Fruit fly (Drosophila melanogaster): ENCODE results near the gene D19B.

Gene D19B

dm6 chr3L:6217212-6217611 lies 32.5 kb upstream of the D19B start (continued):
- TF ChIP-seq Ravus (GFP tag; IDR thresholded peaks at IDR 0.05) (peak; percentile 12; the same call in 1 of the 2 replicates), ranshi (GFP tag; IDR thresholded peaks at IDR 0.05) (peak; percentile 50; the same call in 1 of the 2 replicates), NK7.1 (GFP tag; optimal IDR thresholded peaks at IDR 0.05) (no peak), fd102C (GFP tag; optimal IDR thresholded peaks at IDR 0.05) (no peak), D19A (tag; optimal IDR thresholded peaks at IDR 0.05) (peak; percentile 78), yki (optimal IDR thresholded peaks at IDR 0.05) (no peak), abd-A (tag; optimal IDR thresholded peaks at IDR 0.05) (no peak), NC2β (GFP tag; optimal IDR thresholded peaks at IDR 0.05) (no peak), kay (GFP tag; optimal IDR thresholded peaks at IDR 0.05) (no peak), sens-2 (GFP tag; IDR thresholded peaks at IDR 0.05) (peak; percentile 48; the same call in 1 of the 2 replicates), Dip2 (GFP tag; IDR thresholded peaks at IDR 0.05) (no peak), CG8478 (optimal IDR thresholded peaks at IDR 0.05) (no peak), CG11398 (GFP tag; optimal IDR thresholded peaks at IDR 0.05) (no peak), CG7556 (GFP tag; optimal IDR thresholded peaks at IDR 0.05) (peak; percentile 65), CG6765 (GFP tag; optimal IDR thresholded peaks at IDR 0.05) (no peak), CG15479 (GFP tag; optimal IDR thresholded peaks at IDR 0.05) (no peak), trem (tag; optimal IDR thresholded peaks at IDR 0.05) (peak; percentile 86), CG8765 (GFP tag; IDR thresholded peaks at IDR 0.05) (0 out of 2 replicates have a peak, but pooled peaks have one; percentile 19), CG5180 (GFP tag; optimal IDR thresholded peaks at IDR 0.05) (no peak), shn (GFP tag; optimal IDR thresholded peaks at IDR 0.05) (no peak), CG7839 (tag; optimal IDR thresholded peaks at IDR 0.05) (peak; percentile 81), Hr39 (optimal IDR thresholded peaks at IDR 0.05) (no peak), CG3847 (GFP tag; IDR thresholded peaks at IDR 0.05) (0 out of 2 replicates have a peak, but pooled peaks have one; percentile 4), CG3838 (GFP tag; optimal IDR thresholded peaks at IDR 0.05) (no peak), lmd (GFP tag; IDR thresholded peaks at IDR 0.05) (peak; percentile 15; the same call in 1 of the 2 replicates), gt (GFP tag; IDR thresholded peaks at IDR 0.05) (no peak), Hr3 (GFP tag; optimal IDR thresholded peaks at IDR 0.05) (peak; percentile 56), CG6791 (GFP tag; IDR thresholded peaks at IDR 0.05; ENCODE audit: partially characterized antibody) (no peak), Med (GFP tag) (peak; percentile 69), ac (GFP tag; optimal IDR thresholded peaks at IDR 0.05) (no peak), Myb (GFP tag; optimal IDR thresholded peaks at IDR 0.05) (peak; percentile 6), CG3726 (GFP tag; IDR thresholded peaks at IDR 0.05) (peak; percentile 36; the same call in 1 of the 3 replicates), CG10431 (GFP tag; optimal IDR thresholded peaks at IDR 0.05) (no peak), Elba2 (GFP tag; optimal IDR thresholded peaks at IDR 0.05) (no peak), GATAe (GFP tag; conservative IDR thresholded peaks at IDR 0.05) (no peak), Abd-B (GFP tag; optimal IDR thresholded peaks at IDR 0.05) (peak; percentile 42), usp (GFP tag; optimal IDR thresholded peaks at IDR 0.05) (no peak), B-H1 (GFP tag; IDR thresholded peaks at IDR 0.05) (no peak), CG5245 (GFP tag; optimal IDR thresholded peaks at IDR 0.05) (peak; percentile 50), lola (GFP tag; optimal IDR thresholded peaks at IDR 0.05) (peak in 1 of 3 experiments; percentile 90), sna (GFP tag; IDR thresholded peaks at IDR 0.05; ENCODE audit: partially characterized antibody) (no peak), Meics (GFP tag; optimal IDR thresholded peaks at IDR 0.05) (no peak), CG10147 (GFP tag; optimal IDR thresholded peaks at IDR 0.05) (peak; percentile 31), oc (tag; optimal IDR thresholded peaks at IDR 0.05) (peak; percentile 81), Lpt (GFP tag; optimal IDR thresholded peaks at IDR 0.05) (no peak), CG33557 (GFP tag; optimal IDR thresholded peaks at IDR 0.05) (peak; percentile 57), Hand (GFP tag; optimal IDR thresholded peaks at IDR 0.05) (no peak), CG2889 (GFP tag; IDR thresholded peaks at IDR 0.05) (no peak), stwl (tag; optimal IDR thresholded peaks at IDR 0.05) (no peak), CG9932 (GFP tag; IDR thresholded peaks at IDR 0.05) (0 out of 2 replicates have a peak, but pooled peaks have one; percentile 4), Mrtf (GFP tag; IDR thresholded peaks at IDR 0.05) (no peak), CG13624 (GFP tag; optimal IDR thresholded peaks at IDR 0.05) (no peak)

Measured in whole organism, embryonic.